Worm (Caenorhabditis elegans): Measurements from ENCODE around the gene F40G12.11.

ce11 chrV:14283241-14283640 lies 2.7 kb upstream of the F40G12.11 start, which contains the start of gene F40G12.10:
- no peak for TF ChIP-seq ceh-48 (tag; optimal IDR thresholded peaks at IDR 0.05)
- no peak for TF ChIP-seq rnt-1 (tag; optimal IDR thresholded peaks at IDR 0.05)
- TF ChIP-seq tbx-2 (tag; optimal IDR thresholded peaks at IDR 0.05), result no peak
- no peak for TF ChIP-seq fkh-10 (GFP tag; optimal IDR thresholded peaks at IDR 0.05)
- TF ChIP-seq ceh-45 (GFP tag; IDR thresholded peaks at IDR 0.05), result no peak
- no peak for TF ChIP-seq ceh-18 (tag; optimal IDR thresholded peaks at IDR 0.05)
- TF ChIP-seq nhr-11 (tag; optimal IDR thresholded peaks at IDR 0.05), result no peak
- TF ChIP-seq sox-4 (tag; optimal IDR thresholded peaks at IDR 0.05), result no peak
- no peak for TF ChIP-seq hlh-30 (tag; optimal IDR thresholded peaks at IDR 0.05; ENCODE audit: insufficient read depth)

Data from whole organism, late embryonic.